Worm (Caenorhabditis elegans) whole organism, mixed stage, embryonic: ENCODE data around the gene lgc-10.

ENCODE experiments used
- M03D4.4 ChIP-seq: sonication (generic microtip); optimal IDR thresholded peaks from 2 replicates; lab custom pipeline; 2017; ENCODE audit warnings: mild to moderate bottlenecking, missing genetic modification characterization, missing compliant biosample characterization
- blmp-1 ChIP-seq: fragments of 150-350 bp; optimal IDR thresholded peaks from 2 replicates; lab custom pipeline; 2014; ENCODE audit warnings: missing biosample characterization, missing genetic modification characterization
- ceh-39 ChIP-seq: fragments of 150-350 bp; optimal IDR thresholded peaks from 2 replicates; lab custom pipeline; 2014; ENCODE audit warnings: missing biosample characterization, missing genetic modification characterization
- ceh-43 ChIP-seq: fragments of 200-800 bp; sonication (Bioruptor generic); optimal IDR thresholded peaks from 2 replicates; lab custom pipeline; 2018; ENCODE audit warnings: mild to moderate bottlenecking, missing genetic modification characterization, moderate library complexity, missing compliant biosample characterization
- ces-1 ChIP-seq: fragments of 150-350 bp; optimal IDR thresholded peaks from 2 replicates; lab custom pipeline; 2014; ENCODE audit warnings: missing biosample characterization, missing genetic modification reagents, missing genetic modification characterization
- cnd-1 ChIP-seq: fragments of 200-800 bp; sonication (Bioruptor generic); optimal IDR thresholded peaks from 2 replicates; lab custom pipeline; 2018; ENCODE audit warnings: mild to moderate bottlenecking, missing genetic modification characterization, missing compliant biosample characterization
- drap-1 ChIP-seq: fragments of 200-800 bp; sonication (Bioruptor generic); optimal IDR thresholded peaks from 3 replicates; lab custom pipeline; 2018; ENCODE audit warnings: mild to moderate bottlenecking, missing genetic modification characterization, missing compliant biosample characterization
- flh-1 ChIP-seq: fragments of 200-800 bp; sonication (Bioruptor generic); optimal IDR thresholded peaks from 2 replicates; lab custom pipeline; 2018; ENCODE audit warnings: mild to moderate bottlenecking, missing genetic modification characterization, moderate library complexity, missing compliant biosample characterization
- ham-2 ChIP-seq: fragments of 200-800 bp; sonication (Bioruptor generic); optimal IDR thresholded peaks from 2 replicates; lab custom pipeline; 2018; ENCODE audit warnings: mild to moderate bottlenecking, missing genetic modification characterization, missing compliant biosample characterization
- hlh-1 ChIP-seq: fragments of 150-350 bp; optimal IDR thresholded peaks from 2 replicates; lab custom pipeline; 2014; ENCODE audit warnings: missing biosample characterization, missing genetic modification reagents, missing genetic modification characterization
- lin-13 ChIP-seq: fragments of 150-350 bp; optimal IDR thresholded peaks from 2 replicates; lab custom pipeline; 2014; ENCODE audit warnings: missing biosample characterization, missing genetic modification characterization
- lin-32 ChIP-seq: fragments of 200-800 bp; sonication (Bioruptor generic); optimal IDR thresholded peaks from 2 replicates; lab custom pipeline; 2018; ENCODE audit warnings: mild to moderate bottlenecking, missing genetic modification characterization, missing compliant biosample characterization
- lsy-2 ChIP-seq: fragments of 150-350 bp; optimal IDR thresholded peaks from 2 replicates; lab custom pipeline; 2014; ENCODE audit warnings: missing biosample characterization, missing genetic modification characterization
- mab-5 ChIP-seq: fragments of 150-350 bp; optimal IDR thresholded peaks from 2 replicates; lab custom pipeline; 2014; ENCODE audit warnings: missing biosample characterization, missing genetic modification characterization
- mep-1 ChIP-seq: fragments of 150-350 bp; optimal IDR thresholded peaks from 2 replicates; lab custom pipeline; 2017; ENCODE audit warnings: missing biosample characterization, missing genetic modification reagents, missing genetic modification characterization, inconsistent platforms
- mls-2 ChIP-seq: sonication (generic microtip); optimal IDR thresholded peaks from 2 replicates; lab custom pipeline; 2016; ENCODE audit warnings: mild to moderate bottlenecking, missing genetic modification characterization, moderate library complexity, missing compliant biosample characterization
- nhr-12 ChIP-seq: fragments of 150-350 bp; optimal IDR thresholded peaks from 2 replicates; lab custom pipeline; 2014; ENCODE audit warnings: missing biosample characterization, missing genetic modification characterization
- nhr-2 ChIP-seq: fragments of 150-350 bp; optimal IDR thresholded peaks from 2 replicates; lab custom pipeline; 2014; ENCODE audit warnings: missing biosample characterization, missing genetic modification characterization
- nhr-237 ChIP-seq: fragments of 150-350 bp; optimal IDR thresholded peaks from 2 replicates; lab custom pipeline; 2014; ENCODE audit warnings: missing biosample characterization, missing genetic modification characterization
- nhr-28 ChIP-seq: fragments of 150-350 bp; optimal IDR thresholded peaks from 2 replicates; lab custom pipeline; 2014; ENCODE audit warnings: missing biosample characterization, missing genetic modification characterization
- pha-4 ChIP-seq: fragments of 150-350 bp; optimal IDR thresholded peaks from 2 replicates; lab custom pipeline; 2018; ENCODE audit warnings: missing biosample characterization, missing genetic modification reagents, missing genetic modification characterization
- sem-2 ChIP-seq: fragments of 200-800 bp; sonication (Bioruptor generic); optimal IDR thresholded peaks from 2 replicates; lab custom pipeline; 2018; ENCODE audit warnings: mild to moderate bottlenecking, missing genetic modification characterization, missing compliant biosample characterization
- snpc-4 ChIP-seq: fragments of 150-350 bp; optimal IDR thresholded peaks from 2 replicates; lab custom pipeline; 2014; ENCODE audit warnings: missing biosample characterization, missing genetic modification characterization
- sptf-1 ChIP-seq: sonication (generic microtip); optimal IDR thresholded peaks from 2 replicates; lab custom pipeline; 2017; ENCODE audit warnings: mild to moderate bottlenecking, missing genetic modification characterization, moderate library complexity, missing compliant biosample characterization
- unc-120 ChIP-seq: sonication (generic microtip); optimal IDR thresholded peaks from 2 replicates; lab custom pipeline; 2017; ENCODE audit warnings: missing genetic modification characterization, missing compliant biosample characterization; ENCODE audit not compliant: poor library complexity, severe bottlenecking
- unc-39 ChIP-seq: fragments of 150-350 bp; optimal IDR thresholded peaks from 2 replicates; lab custom pipeline; 2014; ENCODE audit warnings: missing biosample characterization, missing genetic modification characterization
- unc-62 ChIP-seq: fragments of 150-350 bp; optimal IDR thresholded peaks from 2 replicates; lab custom pipeline; 2014; ENCODE audit warnings: missing biosample characterization, missing genetic modification reagents, missing genetic modification characterization
- zip-8 ChIP-seq: fragments of 150-350 bp; optimal IDR thresholded peaks from 2 replicates; lab custom pipeline; 2014; ENCODE audit warnings: missing biosample characterization, missing genetic modification characterization
- ztf-11 ChIP-seq: fragments of 150-350 bp; optimal IDR thresholded peaks from 2 replicates; lab custom pipeline; 2014; ENCODE audit warnings: missing biosample characterization, missing genetic modification characterization

Gene lgc-10

ce11 chrIV:6426089-6426715 lies 31.2 kb downstream of the lgc-10 start, which contains the start of gene acp-6:
Gene acp-6 (minus strand): TSS chrIV:6426139.
- TF ChIP-seq nhr-28 (tag; lab: Kevin White, UChicago) (no peak), mab-5 (tag; lab: Kevin White, UChicago) (no peak), unc-39 (tag; lab: Kevin White, UChicago) (no peak), hlh-1 (tag; lab: Kevin White, UChicago) (no peak), flh-1 (GFP tag; lab: Kevin White, UChicago) (no peak), lsy-2 (no peak), mep-1 (tag; lab: Kevin White, UChicago) (no peak), sem-2 (GFP tag; lab: Kevin White, UChicago) (no peak), cnd-1 (no peak), drap-1 (GFP tag; lab: Kevin White, UChicago) (no peak), mls-2 (tag; lab: Kevin White, UChicago) (no peak), nhr-2 (no peak), ceh-43 (no peak)

ce11 chrIV:6421183-6421635 lies 36.2 kb downstream of the lgc-10 start, which contains the start of gene puf-11:
Gene puf-11 (plus strand): TSS chrIV:6421585.
- TF ChIP-seq sem-2 (GFP tag; lab: Kevin White, UChicago) (no peak), drap-1 (GFP tag; lab: Kevin White, UChicago) (no peak), nhr-12 (no peak), nhr-237 (tag; lab: Kevin White, UChicago) (no peak), ham-2 (GFP tag; lab: Kevin White, UChicago) (no peak), pha-4 (no peak), ceh-39 (tag; lab: Kevin White, UChicago) (no peak), M03D4.4 (no peak), hlh-1 (tag; lab: Kevin White, UChicago) (no peak)
- TF ChIP-seq, all 35 proteins: peak for 0

ce11 chrIV:6419031-6419582 lies 38.3 kb downstream of the lgc-10 start, which contains the start of the genes Y73B6BL.23 and htp-2:
Gene Y73B6BL.23 (minus strand): TSS chrIV:6419081.
Gene htp-2 (plus strand): TSS chrIV:6419522.
- TF ChIP-seq lsy-2 (no peak), ces-1 (GFP tag; lab: Kevin White, UChicago) (no peak), lin-32 (GFP tag; lab: Kevin White, UChicago) (no peak), nhr-28 (tag; lab: Kevin White, UChicago) (no peak), lin-13 (tag; lab: Kevin White, UChicago) (no peak), ham-2 (GFP tag; lab: Kevin White, UChicago) (no peak), ceh-39 (tag; lab: Kevin White, UChicago) (no peak)
- TF ChIP-seq, all 35 proteins: peak for 0

- TF ChIP-seq ces-1 (GFP tag; lab: Kevin White, UChicago) (no peak), unc-120 (tag; lab: Kevin White, UChicago) (no peak), lsy-2 (no peak), cnd-1 (no peak), unc-62 (GFP tag; lab: Kevin White, UChicago) (no peak), zip-8 (tag; lab: Kevin White, UChicago) (no peak), ztf-11 (tag; lab: Kevin White, UChicago) (no peak), lin-32 (GFP tag; lab: Kevin White, UChicago) (no peak), snpc-4 (tag; lab: Kevin White, UChicago) (no peak), ceh-43 (no peak), ceh-39 (tag; lab: Kevin White, UChicago) (no peak), blmp-1 (no peak), ham-2 (GFP tag; lab: Kevin White, UChicago) (no peak), pha-4 (no peak), mab-5 (tag; lab: Kevin White, UChicago) (no peak)
These were observed 39.8 kb downstream of the lgc-10 start for ce11 chrIV:6417612-6418011.

ce11 chrIV:6416553-6416952 lies 40.8 kb downstream of the lgc-10 start, which contains the start of gene Y73B6BL.22:
Gene Y73B6BL.22 (minus strand): TSS chrIV:6416653.
- TF ChIP-seq flh-1 (GFP tag; lab: Kevin White, UChicago) (no peak), lin-32 (GFP tag; lab: Kevin White, UChicago) (no peak), sptf-1 (tag; lab: Kevin White, UChicago) (no peak), ces-1 (GFP tag; lab: Kevin White, UChicago) (no peak)
